Worm (Caenorhabditis elegans): ENCODE data around the gene C37C3.10.

DNA sequence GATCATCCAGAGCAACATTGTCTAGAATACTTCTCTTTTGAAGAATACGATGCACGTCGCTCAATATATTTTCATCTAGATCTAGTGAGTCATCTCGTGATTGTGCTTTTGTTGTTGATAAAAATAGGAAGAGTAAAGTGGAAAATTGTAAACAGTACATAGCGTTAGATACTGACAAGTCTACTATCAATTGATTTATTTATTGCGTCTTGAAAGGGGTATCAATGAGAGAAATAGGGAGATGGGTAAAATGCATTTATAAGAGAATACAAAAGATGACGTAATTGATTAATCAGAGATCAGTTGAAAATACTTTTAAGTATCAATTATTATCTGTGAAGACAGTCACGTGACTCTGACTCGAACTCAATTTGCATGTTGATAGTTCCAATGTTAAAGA lies 26.0 kb downstream of the C37C3.10 start, which contains the start of gene txt-5:
- TF ChIP-seq mls-2 (tag; optimal IDR thresholded peaks at IDR 0.05) (no peak), blmp-1 (tag; optimal IDR thresholded peaks at IDR 0.05) (no peak), unc-39 (tag; optimal IDR thresholded peaks at IDR 0.05) (no peak), mep-1 (tag; optimal IDR thresholded peaks at IDR 0.05) (no peak), ceh-83 (GFP tag; optimal IDR thresholded peaks at IDR 0.05) (no peak), nhr-76 (tag; optimal IDR thresholded peaks at IDR 0.05) (no peak), mab-5 (tag; optimal IDR thresholded peaks at IDR 0.05) (no peak), nhr-2 (tag; optimal IDR thresholded peaks at IDR 0.05) (no peak), snpc-4 (tag; optimal IDR thresholded peaks at IDR 0.05) (no peak), lin-13 (tag; optimal IDR thresholded peaks at IDR 0.05) (no peak), elt-3 (tag; optimal IDR thresholded peaks at IDR 0.05) (no peak), unc-62 (GFP tag; optimal IDR thresholded peaks at IDR 0.05) (no peak), ces-1 (GFP tag; optimal IDR thresholded peaks at IDR 0.05) (no peak)
